Fruit fly (Drosophila melanogaster) whole organism, embryonic: ENCODE data around the gene Cul5.

ENCODE experiments used
- Bgb ChIP-seq: fragments of 200-800 bp; sonication (Bioruptor generic); IDR thresholded peaks from 2 replicates; pipeline ENCODE4 v1.3.6; 2022; ENCODE audit warnings: missing biosample characterization, missing genetic modification characterization; ENCODE audit not compliant: partially characterized antibody
- CG10209 ChIP-seq: fragments of 200-800 bp; sonication (Bioruptor generic); optimal IDR thresholded peaks from 3 replicates; lab custom pipeline; 2017; ENCODE audit warnings: missing biosample characterization, mild to moderate bottlenecking, missing genetic modification characterization, missing genetic modification reagents
- CG1024 ChIP-seq: fragments of 200-800 bp; sonication (Bioruptor generic); IDR thresholded peaks from 2 replicates; pipeline ENCODE4 v1.3.6; 2022; ENCODE audit warnings: missing biosample characterization, missing genetic modification characterization
- CG10267 ChIP-seq: fragments of 200-800 bp; sonication (Bioruptor generic); optimal IDR thresholded peaks from 2 replicates; lab custom pipeline; 2018; ENCODE audit warnings: missing biosample characterization, mild to moderate bottlenecking, missing genetic modification characterization, moderate library complexity
- CG10543 ChIP-seq: fragments of 200-800 bp; sonication (Bioruptor generic); optimal IDR thresholded peaks from 3 replicates; lab custom pipeline; 2017; ENCODE audit warnings: missing biosample characterization, mild to moderate bottlenecking, missing genetic modification characterization, moderate library complexity
- CG11723 ChIP-seq: fragments of 200-800 bp; sonication (Bioruptor generic); optimal IDR thresholded peaks from 2 replicates; lab custom pipeline; 2017; ENCODE audit warnings: missing biosample characterization, mild to moderate bottlenecking, missing genetic modification characterization
- CG12104 ChIP-seq: fragments of 200-800 bp; sonication (Bioruptor generic); optimal IDR thresholded peaks from 3 replicates; lab custom pipeline; 2016; ENCODE audit warnings: missing biosample characterization, missing genetic modification characterization
- CG12744 ChIP-seq: fragments of 200-800 bp; sonication (Bioruptor generic); optimal IDR thresholded peaks from 2 replicates; lab custom pipeline; 2016; ENCODE audit warnings: missing biosample characterization, missing genetic modification characterization
- CG17328 ChIP-seq: fragments of 200-800 bp; sonication (Bioruptor generic); IDR thresholded peaks from 2 replicates; pipeline ENCODE4 v1.3.6; 2022; ENCODE audit warnings: missing biosample characterization, missing genetic modification characterization
- CG17361 ChIP-seq: fragments of 200-800 bp; sonication (Bioruptor generic); IDR thresholded peaks from 3 replicates; pipeline ENCODE4 v1.3.6; 2022; ENCODE audit warnings: missing biosample characterization, missing genetic modification characterization
- CG17385 ChIP-seq: fragments of 200-800 bp; sonication (Bioruptor generic); optimal IDR thresholded peaks from 3 replicates; lab custom pipeline; 2018; ENCODE audit warnings: missing biosample characterization, mild to moderate bottlenecking, missing genetic modification characterization
- CG17912 ChIP-seq: fragments of 200-800 bp; sonication (Bioruptor generic); optimal IDR thresholded peaks from 2 replicates; lab custom pipeline; 2018; ENCODE audit warnings: missing biosample characterization, mild to moderate bottlenecking, missing genetic modification characterization
- CG18011 ChIP-seq: fragments of 200-800 bp; sonication (Bioruptor generic); optimal IDR thresholded peaks from 2 replicates; lab custom pipeline; 2017; ENCODE audit warnings: missing biosample characterization, missing genetic modification characterization, mild to moderate bottlenecking, moderate library complexity, missing genotype
- CG3726 ChIP-seq: fragments of 200-800 bp; sonication (Bioruptor generic); IDR thresholded peaks from 3 replicates; pipeline ENCODE4, ENCODE4 v1.3.6; 2022; ENCODE audit warnings: missing biosample characterization, missing genetic modification characterization
- CG7556 ChIP-seq: fragments of 200-800 bp; sonication (Bioruptor generic); optimal IDR thresholded peaks from 2 replicates; lab custom pipeline; 2017; ENCODE audit warnings: missing biosample characterization, mild to moderate bottlenecking, missing genetic modification characterization
- CG7839 ChIP-seq: fragments of 200-800 bp; sonication (Bioruptor generic); optimal IDR thresholded peaks from 3 replicates; lab custom pipeline; 2018; ENCODE audit warnings: missing biosample characterization, mild to moderate bottlenecking, missing genetic modification characterization, moderate library complexity
- CG8359 ChIP-seq: fragments of 200-800 bp; sonication (Bioruptor generic); optimal IDR thresholded peaks from 2 replicates; lab custom pipeline; 2017; ENCODE audit warnings: missing biosample characterization, mild to moderate bottlenecking, missing genetic modification characterization, borderline replicate concordance
- D19B ChIP-seq: fragments of 200-800 bp; sonication (Bioruptor generic); optimal IDR thresholded peaks from 2 replicates; lab custom pipeline; 2017; ENCODE audit warnings: missing biosample characterization, mild to moderate bottlenecking, missing genetic modification characterization
- Deaf1 ChIP-seq: fragments of 200-800 bp; optimal IDR thresholded peaks from 3 replicates; lab custom pipeline; 2019; ENCODE audit warnings: missing biosample characterization, mild to moderate bottlenecking, missing genetic modification characterization, moderate library complexity
- HLH4C ChIP-seq: fragments of 200-800 bp; sonication (Bioruptor generic); IDR thresholded peaks from 3 replicates; pipeline ENCODE4 v1.3.6; 2022; ENCODE audit warnings: missing biosample characterization, missing genetic modification characterization; ENCODE audit not compliant: partially characterized antibody
- Hmx ChIP-seq: fragments of 200-800 bp; sonication (Bioruptor generic); optimal IDR thresholded peaks from 2 replicates; lab custom pipeline; 2016; ENCODE audit warnings: missing biosample characterization, missing genetic modification characterization
- Hr78 ChIP-seq, 2 experiments: fragments of 200-800 bp in 1 of 2; fragments of >200 bp in 1 of 2; sonication (Bioruptor generic) in 1 of 2; optimal IDR thresholded peaks; 2 replicates each; lab custom pipeline; 2017 to 2019; ENCODE audit warnings: missing biosample characterization in 2 of 2, missing genetic modification characterization in 2 of 2, mild to moderate bottlenecking in 1 of 2, moderate library complexity in 1 of 2
- Lhr ChIP-seq: fragments of 200-800 bp; sonication (Bioruptor generic); optimal IDR thresholded peaks from 3 replicates; lab custom pipeline; 2017; ENCODE audit warnings: mild to moderate bottlenecking, missing biosample characterization, missing genetic modification reagents, missing genetic modification characterization
- MBD-R2 ChIP-seq: fragments of 200-800 bp; sonication (Bioruptor generic); IDR thresholded peaks from 2 replicates; pipeline ENCODE4 v1.3.6; 2022; ENCODE audit warnings: missing biosample characterization, missing genetic modification characterization
- NK7.1 ChIP-seq: fragments of 200-800 bp; sonication (Bioruptor generic); optimal IDR thresholded peaks from 3 replicates; lab custom pipeline; 2016; ENCODE audit warnings: missing biosample characterization, missing genetic modification characterization
- NfI ChIP-seq: fragments of 200-800 bp; sonication (Bioruptor generic); optimal IDR thresholded peaks from 3 replicates; lab custom pipeline; 2018; ENCODE audit warnings: missing biosample characterization, mild to moderate bottlenecking, missing genetic modification characterization, moderate library complexity
- Oli ChIP-seq: fragments of 200-800 bp; sonication (Bioruptor generic); optimal IDR thresholded peaks from 2 replicates; lab custom pipeline; 2018; ENCODE audit warnings: missing biosample characterization, mild to moderate bottlenecking, missing genetic modification characterization, moderate library complexity
- PHDP ChIP-seq: fragments of 200-800 bp; sonication (Bioruptor generic); optimal IDR thresholded peaks from 3 replicates; lab custom pipeline; 2018; ENCODE audit warnings: missing biosample characterization, mild to moderate bottlenecking, missing genetic modification characterization, moderate library complexity
- Pdp1 ChIP-seq, 2 experiments: fragments of 200-800 bp; sonication (Bioruptor generic); optimal IDR thresholded peaks; 3 replicates each; lab custom pipeline; 2016; ENCODE audit warnings: missing biosample characterization in 2 of 2, missing genetic modification characterization in 2 of 2, mild to moderate bottlenecking in 1 of 2, moderate library complexity in 1 of 2
- Side ChIP-seq: fragments of 200-800 bp; sonication (Bioruptor generic); optimal IDR thresholded peaks from 2 replicates; lab custom pipeline; 2016; ENCODE audit warnings: missing biosample characterization, missing genetic modification characterization
- Xrp1 ChIP-seq: fragments of 200-800 bp; sonication (Bioruptor generic); IDR thresholded peaks from 2 replicates; pipeline ENCODE4 v1.3.6; 2022; ENCODE audit warnings: missing biosample characterization, missing genetic modification characterization
- ab ChIP-seq: fragments of 200-800 bp; sonication (Bioruptor generic); optimal IDR thresholded peaks from 2 replicates; lab custom pipeline; 2016; ENCODE audit warnings: missing biosample characterization, missing genetic modification characterization
- ase ChIP-seq: fragments of 200-800 bp; sonication (Bioruptor generic); IDR thresholded peaks from 3 replicates; pipeline ENCODE4 v1.3.6; 2022; ENCODE audit warnings: missing biosample characterization, missing genetic modification characterization
- caup ChIP-seq: fragments of 200-800 bp; sonication (Bioruptor generic); optimal IDR thresholded peaks from 3 replicates; lab custom pipeline; 2017; ENCODE audit warnings: missing biosample characterization, mild to moderate bottlenecking, missing genetic modification characterization, moderate library complexity; ENCODE audit not compliant: severe bottlenecking
- cg ChIP-seq: fragments of 200-800 bp; sonication (Bioruptor generic); optimal IDR thresholded peaks from 3 replicates; lab custom pipeline; 2019; ENCODE audit warnings: missing biosample characterization, mild to moderate bottlenecking, missing genetic modification characterization, moderate library complexity
- chif ChIP-seq, 2 experiments: fragments of 200-800 bp; sonication (Bioruptor generic); optimal IDR thresholded peaks; 3 replicates each; lab custom pipeline; 2016; ENCODE audit warnings: missing biosample characterization in 2 of 2, missing genetic modification characterization in 2 of 2
- chn ChIP-seq: fragments of 200-800 bp; sonication (Bioruptor generic); optimal IDR thresholded peaks from 2 replicates; lab custom pipeline; 2016; ENCODE audit warnings: missing biosample characterization, missing genetic modification characterization
- dmrt11E ChIP-seq: fragments of 200-800 bp; sonication (Bioruptor generic); optimal IDR thresholded peaks from 3 replicates; lab custom pipeline; 2018; ENCODE audit warnings: missing biosample characterization, mild to moderate bottlenecking, missing genetic modification characterization, moderate library complexity
- eve ChIP-seq, 2 experiments: fragments of >200 bp; optimal IDR thresholded peaks; 2 replicates each; lab custom pipeline; 2017; ENCODE audit warnings: missing biosample characterization in 2 of 2, missing genetic modification characterization in 2 of 2
- fd64A ChIP-seq: fragments of 200-800 bp; sonication (Bioruptor generic); optimal IDR thresholded peaks from 3 replicates; lab custom pipeline; 2018; ENCODE audit warnings: missing biosample characterization, mild to moderate bottlenecking, missing genetic modification characterization
- insv ChIP-seq, 2 experiments: fragments of 200-800 bp; sonication (Bioruptor generic); optimal IDR thresholded peaks; 3 replicates each; lab custom pipeline; 2016 to 2018; ENCODE audit warnings: missing biosample characterization in 2 of 2, missing genetic modification characterization in 2 of 2
- kay ChIP-seq: fragments of 200-800 bp; sonication (Bioruptor generic); optimal IDR thresholded peaks from 2 replicates; lab custom pipeline; 2016; ENCODE audit warnings: missing biosample characterization, missing genetic modification characterization
- onecut ChIP-seq: fragments of 200-800 bp; sonication (Bioruptor generic); IDR thresholded peaks from 2 replicates; pipeline ENCODE4 v1.3.6; 2022; ENCODE audit warnings: missing biosample characterization, missing genetic modification characterization
- salm ChIP-seq: fragments of 200-800 bp; sonication (Bioruptor generic); optimal IDR thresholded peaks from 2 replicates; lab custom pipeline; 2018; ENCODE audit warnings: missing biosample characterization, mild to moderate bottlenecking, missing genetic modification characterization
- sqz ChIP-seq: fragments of 200-800 bp; sonication (Bioruptor generic); optimal IDR thresholded peaks from 3 replicates; lab custom pipeline; 2018; ENCODE audit warnings: missing biosample characterization, mild to moderate bottlenecking, missing genetic modification characterization
- trem ChIP-seq: fragments of 200-800 bp; optimal IDR thresholded peaks from 3 replicates; lab custom pipeline; 2019; ENCODE audit warnings: missing biosample characterization, mild to moderate bottlenecking, missing genetic modification characterization, moderate library complexity
- twi ChIP-seq: fragments of 200-800 bp; optimal IDR thresholded peaks from 2 replicates; lab custom pipeline; 2019; ENCODE audit warnings: missing biosample characterization, mild to moderate bottlenecking, missing genetic modification characterization, moderate library complexity
- zfh2 ChIP-seq: fragments of 200-800 bp; sonication (Bioruptor generic); optimal IDR thresholded peaks from 2 replicates; lab custom pipeline; 2016; ENCODE audit warnings: missing biosample characterization, missing genetic modification characterization

Gene Cul5

DNA sequence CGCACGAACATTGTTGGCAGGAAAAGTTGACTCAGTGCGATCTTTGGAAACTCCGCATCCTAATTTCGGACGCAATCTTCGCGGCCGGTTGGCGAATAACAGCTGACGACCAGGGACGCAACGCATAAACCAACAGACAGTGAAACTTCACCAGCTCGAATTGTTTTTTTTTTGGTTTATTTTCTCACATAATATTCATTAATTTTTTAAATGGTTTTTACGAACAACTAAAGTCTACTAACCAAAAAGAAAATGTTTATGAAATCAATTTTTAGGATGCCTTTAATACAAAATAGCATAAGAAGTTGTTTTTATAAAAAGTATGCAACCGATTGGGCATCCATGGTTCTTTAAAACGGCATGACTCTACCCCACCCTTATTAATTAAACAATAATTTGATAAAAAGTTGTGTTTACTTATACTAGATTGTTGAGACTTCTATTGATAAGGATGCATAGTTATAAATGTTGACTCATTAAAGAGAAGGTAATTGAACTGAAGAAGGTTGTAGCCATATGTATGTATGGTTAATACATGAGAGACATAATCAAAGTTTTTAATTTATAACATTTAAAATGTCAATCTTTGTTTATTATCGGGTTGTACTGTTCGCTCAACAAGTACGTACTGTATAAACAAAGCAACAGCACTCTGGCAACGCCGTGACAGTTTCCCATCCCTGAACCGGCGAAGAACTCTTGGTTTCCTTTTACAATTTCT lies 28.7 kb downstream of the Cul5 start, which contains the start of the genes beta4GalNAcTB and Cpsf100 (continued):
- TF ChIP-seq chif (GFP tag; optimal IDR thresholded peaks at IDR 0.05; lab: Kevin White, UChicago) (peak; percentile 38 to 66), CG10267 (tag; lab: Kevin White, UChicago) (peak; percentile 56), CG11723 (GFP tag; lab: Kevin White, UChicago) (no peak), Bgb (no peak), MBD-R2 (GFP tag; lab: Robert Waterston, UW) (peak; percentile 89), CG17912 (GFP tag; lab: Kevin White, UChicago) (no peak), Hr78 (GFP tag; optimal IDR thresholded peaks at IDR 0.05; lab: Kevin White, UChicago) (no peak), PHDP (peak; percentile 47), HLH4C (no peak), NfI (GFP tag; lab: Kevin White, UChicago) (peak; percentile 62), CG12744 (peak; percentile 40), dmrt11E (tag; lab: Kevin White, UChicago) (peak; percentile 72), CG7556 (peak; percentile 84), Oli (peak; percentile 78), CG18011 (GFP tag; lab: Kevin White, UChicago) (peak; percentile 46), NK7.1 (no peak), Deaf1 (tag; lab: Kevin White, UChicago) (no peak), CG12104 (GFP tag; lab: Kevin White, UChicago) (peak; percentile 79), insv (GFP tag; optimal IDR thresholded peaks at IDR 0.05; lab: Kevin White, UChicago) (peak in 1 of 2 experiments; percentile 34), twi (tag; lab: Kevin White, UChicago) (peak; percentile 70), Xrp1 (GFP tag; lab: Robert Waterston, UW) (peak; percentile 49), CG7839 (peak; percentile 79), D19B (GFP tag; lab: Kevin White, UChicago) (peak; percentile 35), trem (tag; lab: Kevin White, UChicago) (peak; percentile 54), kay (peak; percentile 67), cg (GFP tag; lab: Kevin White, UChicago) (no peak), zfh2 (peak; percentile 81), CG17361 (GFP tag; lab: Robert Waterston, UW) (peak; percentile 96), CG17385 (peak; percentile 69), fd64A (GFP tag; lab: Kevin White, UChicago) (no peak), CG10543 (GFP tag; lab: Kevin White, UChicago) (peak; percentile 66), ab (peak; percentile 7), salm (no peak), CG1024 (GFP tag; lab: Robert Waterston, UW) (peak; percentile 34; the same call in 1 of the 2 replicates), CG3726 (GFP tag; lab: Robert Waterston, UW) (peak; percentile 9; the same call in 1 of the 3 replicates), Pdp1 (GFP tag; optimal IDR thresholded peaks at IDR 0.05; lab: Kevin White, UChicago) (peak; percentile 59 to 75), caup (GFP tag; lab: Kevin White, UChicago) (peak; percentile 32), Hmx (peak; percentile 46), CG17328 (GFP tag; lab: Robert Waterston, UW) (peak; percentile 43), ase (GFP tag; lab: Robert Waterston, UW) (peak; percentile 54; the same call in 1 of the 3 replicates), CG8359 (peak; percentile 8), Lhr (GFP tag; lab: Kevin White, UChicago) (peak; percentile 11), CG10209 (GFP tag; lab: Kevin White, UChicago) (peak; percentile 70), onecut (GFP tag; lab: Robert Waterston, UW) (0 out of 2 replicates have a peak, but pooled peaks have one; percentile 6), chn (peak; percentile 40), Side (GFP tag; lab: Kevin White, UChicago) (peak; percentile 39), eve (GFP tag; optimal IDR thresholded peaks at IDR 0.05; lab: Kevin White, UChicago) (no peak), sqz (GFP tag; lab: Kevin White, UChicago) (no peak)
